Fruit fly (Drosophila melanogaster) whole organism, embryonic: ENCODE results near the gene CG31960.

Experiments
- Adf1 ChIP-seq: fragments of 200-800 bp; sonication (Bioruptor generic); IDR thresholded peaks from 2 replicates; pipeline ENCODE4 v1.3.6; 2022; ENCODE audit warnings: missing biosample characterization, missing genetic modification characterization
- CG10366 ChIP-seq: fragments of 200-800 bp; sonication (Bioruptor generic); IDR thresholded peaks from 2 replicates; pipeline ENCODE4 v1.3.6; 2022; ENCODE audit warnings: missing biosample characterization, missing genetic modification characterization
- CG11695 ChIP-seq: fragments of 200-800 bp; sonication (Bioruptor generic); IDR thresholded peaks from 3 replicates; pipeline ENCODE4 v1.3.6; 2022; ENCODE audit warnings: missing biosample characterization, missing genetic modification characterization
- CG1233 ChIP-seq: fragments of 200-800 bp; sonication (Bioruptor generic); optimal IDR thresholded peaks from 4 replicates; lab custom pipeline; 2018; ENCODE audit warnings: missing biosample characterization, mild to moderate bottlenecking, missing genetic modification characterization
- CG13296 ChIP-seq: fragments of 200-800 bp; sonication (Bioruptor generic); optimal IDR thresholded peaks from 3 replicates; lab custom pipeline; 2018; ENCODE audit warnings: missing biosample characterization, mild to moderate bottlenecking, missing genetic modification characterization
- CG13775 ChIP-seq: fragments of 200-800 bp; sonication (Bioruptor generic); optimal IDR thresholded peaks from 3 replicates; lab custom pipeline; 2017; ENCODE audit warnings: missing biosample characterization, mild to moderate bottlenecking, missing genetic modification characterization
- CG1602 ChIP-seq: fragments of 200-800 bp; sonication (Bioruptor generic); optimal IDR thresholded peaks from 3 replicates; lab custom pipeline; 2016; ENCODE audit warnings: missing biosample characterization, missing genetic modification characterization
- CG17568 ChIP-seq: fragments of 200-800 bp; sonication (Bioruptor generic); optimal IDR thresholded peaks from 2 replicates; lab custom pipeline; 2018; ENCODE audit warnings: missing biosample characterization, mild to moderate bottlenecking, missing genetic modification characterization, moderate library complexity
- CG18262 ChIP-seq: fragments of 200-800 bp; optimal IDR thresholded peaks from 3 replicates; lab custom pipeline; 2019; ENCODE audit warnings: missing biosample characterization, mild to moderate bottlenecking, missing genetic modification characterization, moderate library complexity
- CG2120 ChIP-seq: fragments of 200-800 bp; sonication (Bioruptor generic); optimal IDR thresholded peaks from 3 replicates; lab custom pipeline; 2016; ENCODE audit warnings: missing biosample characterization, missing genetic modification characterization
- CG30020 ChIP-seq: fragments of 200-800 bp; optimal IDR thresholded peaks from 2 replicates; lab custom pipeline; 2019; ENCODE audit warnings: missing biosample characterization, mild to moderate bottlenecking, missing genetic modification characterization, moderate library complexity
- CG3163 ChIP-seq: fragments of 200-800 bp; sonication (Bioruptor generic); optimal IDR thresholded peaks from 3 replicates; lab custom pipeline; 2016; ENCODE audit warnings: missing biosample characterization, missing genetic modification characterization
- CG4424 ChIP-seq: fragments of 200-800 bp; sonication (Bioruptor generic); optimal IDR thresholded peaks from 3 replicates; lab custom pipeline; 2016; ENCODE audit warnings: missing biosample characterization, missing genetic modification characterization
- CG4730 ChIP-seq: fragments of 200-800 bp; sonication (Bioruptor generic); IDR thresholded peaks from 2 replicates; pipeline ENCODE4 v1.3.6; 2022; ENCODE audit warnings: missing biosample characterization, missing genetic modification characterization
- CG5245 ChIP-seq: fragments of 200-800 bp; sonication (Bioruptor generic); optimal IDR thresholded peaks from 3 replicates; lab custom pipeline; 2016; ENCODE audit warnings: missing biosample characterization, missing genetic modification characterization
- CG6254 ChIP-seq: fragments of 200-800 bp; sonication (Bioruptor generic); optimal IDR thresholded peaks from 3 replicates; lab custom pipeline; 2017; ENCODE audit warnings: mild to moderate bottlenecking, missing biosample characterization, missing genetic modification reagents, missing genetic modification characterization
- CG6854 ChIP-seq: fragments of 200-800 bp; sonication (Bioruptor generic); optimal IDR thresholded peaks from 3 replicates; lab custom pipeline; 2017; ENCODE audit warnings: missing biosample characterization, mild to moderate bottlenecking, missing genetic modification characterization
- CG7271 ChIP-seq: fragments of 200-800 bp; sonication (Bioruptor generic); optimal IDR thresholded peaks from 2 replicates; lab custom pipeline; 2018; ENCODE audit warnings: missing biosample characterization, mild to moderate bottlenecking, missing genetic modification characterization, moderate library complexity
- CG7839 ChIP-seq: fragments of 200-800 bp; sonication (Bioruptor generic); optimal IDR thresholded peaks from 3 replicates; lab custom pipeline; 2018; ENCODE audit warnings: missing biosample characterization, mild to moderate bottlenecking, missing genetic modification characterization, moderate library complexity
- CG8089 ChIP-seq: fragments of 200-800 bp; sonication (Bioruptor generic); optimal IDR thresholded peaks from 3 replicates; lab custom pipeline; 2016; ENCODE audit warnings: missing biosample characterization, missing genetic modification characterization
- CG8388 ChIP-seq: fragments of 200-800 bp; sonication (Bioruptor generic); optimal IDR thresholded peaks from 2 replicates; lab custom pipeline; 2019; ENCODE audit warnings: missing biosample characterization, mild to moderate bottlenecking, missing genetic modification characterization, moderate library complexity
- CG9817 ChIP-seq: fragments of 200-800 bp; sonication (Bioruptor generic); optimal IDR thresholded peaks from 2 replicates; lab custom pipeline; 2018; ENCODE audit warnings: missing biosample characterization, mild to moderate bottlenecking, missing genetic modification characterization, moderate library complexity
- E2f2 ChIP-seq: fragments of 200-800 bp; sonication (Bioruptor generic); IDR thresholded peaks from 2 replicates; pipeline ENCODE4 v1.3.6; 2022; ENCODE audit warnings: missing biosample characterization, missing genetic modification characterization
- HmgD ChIP-seq: fragments of 200-800 bp; sonication (Bioruptor generic); optimal IDR thresholded peaks from 3 replicates; lab custom pipeline; 2016; ENCODE audit warnings: missing biosample characterization, missing genetic modification characterization
- Hmr ChIP-seq: fragments of 200-800 bp; sonication (Bioruptor generic); optimal IDR thresholded peaks from 3 replicates; lab custom pipeline; 2017; ENCODE audit warnings: mild to moderate bottlenecking, missing biosample characterization, missing genetic modification reagents, missing genetic modification characterization
- Hr3 ChIP-seq: fragments of 200-800 bp; sonication (Bioruptor generic); optimal IDR thresholded peaks from 3 replicates; lab custom pipeline; 2016; ENCODE audit warnings: missing biosample characterization, missing genetic modification characterization
- Hsf ChIP-seq: fragments of 200-800 bp; sonication (Bioruptor generic); optimal IDR thresholded peaks from 3 replicates; lab custom pipeline; 2016; ENCODE audit warnings: missing biosample characterization, missing genetic modification characterization
- MBD-R2 ChIP-seq: fragments of 200-800 bp; sonication (Bioruptor generic); IDR thresholded peaks from 2 replicates; pipeline ENCODE4 v1.3.6; 2022; ENCODE audit warnings: missing biosample characterization, missing genetic modification characterization
- NC2β ChIP-seq: fragments of 200-800 bp; sonication (Bioruptor generic); optimal IDR thresholded peaks from 2 replicates; lab custom pipeline; 2016; ENCODE audit warnings: missing biosample characterization, missing genetic modification characterization
- NFAT ChIP-seq: fragments of 200-800 bp; sonication (Bioruptor generic); IDR thresholded peaks from 2 replicates; pipeline ENCODE4 v1.3.6; 2022; ENCODE audit warnings: missing biosample characterization, missing genetic modification characterization
- Sin3A ChIP-seq: fragments of >200 bp; optimal IDR thresholded peaks from 2 replicates; lab custom pipeline; 2018
- Six4 ChIP-seq: fragments of 200-800 bp; sonication (Bioruptor generic); optimal IDR thresholded peaks from 2 replicates; lab custom pipeline; 2016; ENCODE audit warnings: missing biosample characterization, missing genetic modification characterization
- Sox100B ChIP-seq: fragments of 200-800 bp; sonication (Bioruptor generic); optimal IDR thresholded peaks from 3 replicates; lab custom pipeline; 2018; ENCODE audit warnings: missing biosample characterization, mild to moderate bottlenecking, missing genetic modification characterization
- Tbp ChIP-seq: fragments of >200 bp; optimal IDR thresholded peaks from 2 replicates; lab custom pipeline; 2018; ENCODE audit warnings: missing biosample characterization, missing genetic modification characterization
- ap ChIP-seq: fragments of 200-800 bp; sonication (Bioruptor generic); IDR thresholded peaks from 2 replicates; pipeline ENCODE4 v1.3.6; 2022; ENCODE audit warnings: missing biosample characterization, missing genetic modification characterization
- az2 ChIP-seq: fragments of 200-800 bp; sonication (Bioruptor generic); optimal IDR thresholded peaks from 3 replicates; lab custom pipeline; 2016; ENCODE audit warnings: missing biosample characterization, missing genetic modification characterization
- bigmax ChIP-seq: fragments of 200-800 bp; sonication (Bioruptor generic); optimal IDR thresholded peaks from 2 replicates; lab custom pipeline; 2018; ENCODE audit warnings: missing biosample characterization, mild to moderate bottlenecking, missing genetic modification characterization
- br ChIP-seq: fragments of >200 bp; optimal IDR thresholded peaks from 2 replicates; lab custom pipeline; 2017
- esg ChIP-seq: fragments of 200-800 bp; sonication (Bioruptor generic); conservative IDR thresholded peaks from 2 replicates; pipeline ENCODE4 v1.3.6; 2022; ENCODE audit warnings: missing biosample characterization, missing genetic modification characterization
- ewg ChIP-seq: fragments of 200-800 bp; sonication (Bioruptor generic); optimal IDR thresholded peaks from 3 replicates; lab custom pipeline; 2017; ENCODE audit warnings: mild to moderate bottlenecking, missing biosample characterization, missing genetic modification reagents, missing genetic modification characterization
- fd3F ChIP-seq: fragments of 200-800 bp; sonication (Bioruptor generic); optimal IDR thresholded peaks from 2 replicates; lab custom pipeline; 2018; ENCODE audit warnings: missing biosample characterization, mild to moderate bottlenecking, missing genetic modification characterization, moderate library complexity
- fd96Cb ChIP-seq: fragments of 200-800 bp; sonication (Bioruptor generic); optimal IDR thresholded peaks from 2 replicates; lab custom pipeline; 2018; ENCODE audit warnings: missing biosample characterization, mild to moderate bottlenecking, missing genetic modification characterization, moderate library complexity
- gcm2 ChIP-seq: fragments of 200-800 bp; sonication (Bioruptor generic); optimal IDR thresholded peaks from 2 replicates; lab custom pipeline; 2016; ENCODE audit warnings: missing biosample characterization, missing genetic modification characterization
- her ChIP-seq: fragments of 200-800 bp; sonication (Bioruptor generic); optimal IDR thresholded peaks from 2 replicates; lab custom pipeline; 2016; ENCODE audit warnings: missing biosample characterization, missing genetic modification characterization
- hth ChIP-seq: fragments of >200 bp; optimal IDR thresholded peaks from 2 replicates; lab custom pipeline; 2017; ENCODE audit warnings: inconsistent platforms
- jigr1 ChIP-seq: fragments of 200-800 bp; sonication (Bioruptor generic); IDR thresholded peaks from 3 replicates; pipeline ENCODE4 v1.3.6; 2022; ENCODE audit warnings: missing biosample characterization, missing genetic modification characterization
- jing ChIP-seq: fragments of 200-800 bp; sonication (Bioruptor generic); optimal IDR thresholded peaks from 2 replicates; lab custom pipeline; 2018; ENCODE audit warnings: missing biosample characterization, mild to moderate bottlenecking, missing genetic modification characterization
- ken ChIP-seq: fragments of 200-800 bp; sonication (Bioruptor generic); IDR thresholded peaks from 3 replicates; pipeline ENCODE4 v1.3.6; 2022; ENCODE audit warnings: missing biosample characterization, missing genetic modification characterization
- mirr ChIP-seq: fragments of 200-800 bp; sonication (Bioruptor generic); optimal IDR thresholded peaks from 3 replicates; lab custom pipeline; 2018; ENCODE audit warnings: missing biosample characterization, mild to moderate bottlenecking, missing genetic modification characterization
- shn ChIP-seq: fragments of 200-800 bp; sonication (Bioruptor generic); optimal IDR thresholded peaks from 3 replicates; lab custom pipeline; 2016; ENCODE audit warnings: missing biosample characterization, missing genetic modification characterization
- sisA ChIP-seq: fragments of 200-800 bp; sonication (Bioruptor generic); IDR thresholded peaks from 2 replicates; pipeline ENCODE4 v1.3.6; 2022; ENCODE audit warnings: missing biosample characterization, missing genetic modification characterization
- tap ChIP-seq: fragments of 200-800 bp; optimal IDR thresholded peaks from 3 replicates; lab custom pipeline; 2019; ENCODE audit warnings: missing biosample characterization, mild to moderate bottlenecking, missing genetic modification characterization, moderate library complexity
- toy ChIP-seq: fragments of 200-800 bp; sonication (Bioruptor generic); IDR thresholded peaks from 2 replicates; pipeline ENCODE4 v1.3.6; 2022; ENCODE audit warnings: missing biosample characterization, missing genetic modification characterization

Gene CG31960

DNA sequence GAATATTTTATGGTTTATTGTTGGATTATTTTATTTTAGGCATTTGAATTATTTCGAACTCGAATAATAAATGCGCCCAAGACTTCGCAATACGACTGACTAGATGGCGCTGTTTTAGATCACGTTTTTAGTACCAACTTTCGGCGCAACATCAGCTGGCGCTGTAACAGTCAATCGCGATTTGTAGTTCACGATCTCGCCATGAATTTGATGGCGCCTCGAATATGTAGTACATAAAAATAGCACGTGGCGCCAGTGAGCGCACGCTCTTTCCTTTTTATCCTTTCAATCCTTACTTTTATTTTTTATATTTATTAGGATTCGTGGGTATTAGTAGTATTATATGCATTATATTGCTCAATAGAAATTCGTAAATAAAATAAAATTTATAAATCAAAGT lies 1.5 kb downstream of the CG31960 start (continued):
- TF ChIP-seq CG1233 (peak; percentile 68), CG30020 (tag; lab: Kevin White, UChicago) (no peak), br (lab: Kevin White, UChicago) (no peak), NC2β (peak; percentile 79), CG1602 (GFP tag; lab: Kevin White, UChicago) (peak; percentile 79), her (GFP tag; lab: Kevin White, UChicago) (peak; percentile 59), CG17568 (no peak), Tbp (GFP tag; lab: Kevin White, UChicago) (no peak), Sox100B (GFP tag; lab: Kevin White, UChicago) (peak; percentile 15), Six4 (GFP tag; lab: Kevin White, UChicago) (peak; percentile 39), Hmr (GFP tag; lab: Kevin White, UChicago) (peak; percentile 71), MBD-R2 (GFP tag; lab: Robert Waterston, UW) (peak; percentile 32; the same call in 1 of the 2 replicates), sisA (peak; percentile 86), CG13775 (GFP tag; lab: Kevin White, UChicago) (peak; percentile 23), fd3F (GFP tag; lab: Kevin White, UChicago) (peak; percentile 38), esg (GFP tag; lab: Robert Waterston, UW) (no peak; the same call in 1 of the 2 replicates), CG6254 (no peak), CG8089 (GFP tag; lab: Kevin White, UChicago) (peak; percentile 80), toy (GFP tag; lab: Robert Waterston, UW) (no peak), mirr (GFP tag; lab: Kevin White, UChicago) (peak; percentile 31), CG7271 (tag; lab: Kevin White, UChicago) (peak; percentile 22), CG13296 (GFP tag; lab: Kevin White, UChicago) (no peak), CG9817 (peak; percentile 81), bigmax (GFP tag; lab: Kevin White, UChicago) (no peak), Hr3 (GFP tag; lab: Kevin White, UChicago) (peak; percentile 80), CG4730 (GFP tag; lab: Robert Waterston, UW) (peak; percentile 82), Sin3A (lab: Kevin White, UChicago) (no peak), CG4424 (GFP tag; lab: Kevin White, UChicago) (peak; percentile 65), CG18262 (tag; lab: Kevin White, UChicago) (peak; percentile 56), NFAT (peak; percentile 93), hth (no peak), CG11695 (GFP tag; lab: Robert Waterston, UW) (peak; percentile 30; the same call in 1 of the 3 replicates), E2f2 (GFP tag; lab: Robert Waterston, UW) (peak; percentile 93), CG5245 (GFP tag; lab: Kevin White, UChicago) (peak; percentile 75), HmgD (peak; percentile 76), az2 (GFP tag; lab: Kevin White, UChicago) (peak; percentile 78), CG6854 (GFP tag; lab: Kevin White, UChicago) (no peak), jing (GFP tag; lab: Kevin White, UChicago) (peak; percentile 49), Adf1 (GFP tag; lab: Robert Waterston, UW) (0 out of 2 replicates have a peak, but pooled peaks have one; percentile 26), ewg (GFP tag; lab: Kevin White, UChicago) (peak; percentile 62), ap (GFP tag; lab: Robert Waterston, UW) (peak; percentile 68), CG8388 (no peak), jigr1 (GFP tag; lab: Robert Waterston, UW) (no peak), CG3163 (GFP tag; lab: Kevin White, UChicago) (peak; percentile 44), CG2120 (GFP tag; lab: Kevin White, UChicago) (peak; percentile 70), ken (GFP tag; lab: Robert Waterston, UW) (peak; percentile 81), CG10366 (GFP tag; lab: Robert Waterston, UW) (peak; percentile 79), CG7839 (tag; lab: Kevin White, UChicago) (peak; percentile 78), Hsf (GFP tag; lab: Kevin White, UChicago) (peak; percentile 73), gcm2 (peak; percentile 22), fd96Cb (tag; lab: Kevin White, UChicago) (peak; percentile 36), shn (peak; percentile 73), tap (tag; lab: Kevin White, UChicago) (no peak)
